Worm (Caenorhabditis elegans) whole organism, L4 larva: Measurements from ENCODE around the gene K07E3.2.
"Not testable (repeated sequence)": the region's sequence is repeated elsewhere in the genome, so short reads cannot be mapped to it uniquely, and the experiment has no call there.

ENCODE experiments used
- D1046.2 ChIP-seq: fragments of 200-800 bp; sonication (Bioruptor generic); IDR thresholded peaks from 2 replicates; pipeline ENCODE4 v1.3.6; 2022; ENCODE audit warnings: missing genetic modification characterization, missing compliant biosample characterization
- F26F4.8 ChIP-seq: fragments of 200-800 bp; sonication (Bioruptor generic); conservative IDR thresholded peaks from 2 replicates; pipeline ENCODE4 v1.3.6; 2022; ENCODE audit warnings: missing genetic modification characterization, missing compliant biosample characterization
- T20F7.1 ChIP-seq: fragments of 200-800 bp; sonication (Bioruptor generic); optimal IDR thresholded peaks from 2 replicates; lab custom pipeline; 2018; ENCODE audit warnings: mild to moderate bottlenecking, missing genetic modification characterization, missing compliant biosample characterization
- T26A8.4 ChIP-seq: fragments of 200-800 bp; sonication (Bioruptor generic); IDR thresholded peaks from 2 replicates; pipeline ENCODE4 v1.3.6; 2022; ENCODE audit warnings: missing genetic modification characterization, missing compliant biosample characterization
- Y48G9A.11 ChIP-seq: fragments of 200-800 bp; sonication (Bioruptor generic); IDR thresholded peaks from 2 replicates; pipeline ENCODE4 v1.3.6; 2022; ENCODE audit warnings: missing genetic modification reagents, missing genetic modification characterization, missing compliant biosample characterization
- Y5F2A.4 ChIP-seq: fragments of 200-800 bp; sonication (Bioruptor generic); optimal IDR thresholded peaks from 2 replicates; lab custom pipeline; 2018; ENCODE audit warnings: mild to moderate bottlenecking, missing genetic modification characterization, missing compliant biosample characterization
- arid-1 ChIP-seq: fragments of 200-800 bp; sonication (Bioruptor generic); conservative IDR thresholded peaks from 2 replicates; pipeline ENCODE4 v1.3.6; 2022; ENCODE audit warnings: missing genetic modification reagents, missing genetic modification characterization, missing compliant biosample characterization
- ctbp-1 ChIP-seq: fragments of 200-800 bp; sonication (Bioruptor generic); IDR thresholded peaks from 2 replicates; pipeline ENCODE4 v1.3.6; 2022; ENCODE audit warnings: missing genetic modification reagents, missing genetic modification characterization, missing compliant biosample characterization
- daf-16 ChIP-seq, 3 experiments: sonication (generic microtip); optimal IDR thresholded peaks; 2 replicates each; lab custom pipeline; 2016 to 2017; ENCODE audit warnings: missing genetic modification characterization in 3 of 3, missing genetic modification reagents in 3 of 3, mild to moderate bottlenecking in 2 of 3, missing compliant biosample characterization in 2 of 3, missing biosample characterization in 1 of 3, moderate library complexity in 1 of 3
- dmd-6 ChIP-seq: fragments of 200-800 bp; sonication (Bioruptor generic); IDR thresholded peaks from 2 replicates; pipeline ENCODE4 v1.3.6; 2022; ENCODE audit warnings: missing genetic modification reagents, missing genetic modification characterization, missing compliant biosample characterization
- dmd-8 ChIP-seq: fragments of 200-800 bp; sonication (Bioruptor generic); IDR thresholded peaks from 2 replicates; pipeline ENCODE4 v1.3.6; 2022; ENCODE audit warnings: missing genetic modification characterization, missing compliant biosample characterization
- duxl-1 ChIP-seq: sonication (generic microtip); optimal IDR thresholded peaks from 2 replicates; lab custom pipeline; 2016; ENCODE audit warnings: mild to moderate bottlenecking, missing genetic modification characterization, moderate library complexity, missing compliant biosample characterization; ENCODE audit not compliant: poor library complexity
- dve-1 ChIP-seq: sonication (generic microtip); optimal IDR thresholded peaks from 2 replicates; lab custom pipeline; 2017; ENCODE audit warnings: antibody characterized with exemption, mild to moderate bottlenecking, missing genetic modification characterization, missing compliant biosample characterization; ENCODE audit not compliant: insufficient read depth
- egl-43 ChIP-seq: fragments of 200-800 bp; sonication (Bioruptor generic); IDR thresholded peaks from 2 replicates; pipeline ENCODE4 v1.3.6; 2022; ENCODE audit warnings: missing genetic modification reagents, missing genetic modification characterization, missing compliant biosample characterization
- hif-1 ChIP-seq, 2 experiments: sonication (generic microtip); optimal IDR thresholded peaks; 2 replicates each; lab custom pipeline; 2016 to 2017; ENCODE audit warnings: missing compliant biosample characterization in 2 of 2, missing genetic modification characterization in 2 of 2, missing genetic modification reagents in 2 of 2, missing genotype in 2 of 2, mild to moderate bottlenecking in 1 of 2
- hlh-11 ChIP-seq: fragments of 200-800 bp; sonication (Bioruptor generic); optimal IDR thresholded peaks from 2 replicates; lab custom pipeline; 2018; ENCODE audit warnings: mild to moderate bottlenecking, missing genetic modification characterization, missing compliant biosample characterization
- hlh-30 ChIP-seq: sonication (generic microtip); optimal IDR thresholded peaks from 2 replicates; lab custom pipeline; 2017; ENCODE audit warnings: antibody characterized with exemption, mild to moderate bottlenecking, missing genetic modification characterization, missing compliant biosample characterization; ENCODE audit not compliant: insufficient read depth
- hmg-1.1 ChIP-seq: fragments of 200-800 bp; sonication (Bioruptor generic); IDR thresholded peaks from 2 replicates; pipeline ENCODE4 v1.3.6; 2022; ENCODE audit warnings: missing genetic modification reagents, missing genetic modification characterization, missing compliant biosample characterization
- lim-7 ChIP-seq: fragments of 200-800 bp; sonication (Bioruptor generic); IDR thresholded peaks from 2 replicates; pipeline ENCODE4 v1.3.6; 2022; ENCODE audit warnings: missing genetic modification characterization, missing compliant biosample characterization
- lin-13 ChIP-seq: fragments of 150-350 bp; optimal IDR thresholded peaks from 2 replicates; lab custom pipeline; 2014; ENCODE audit warnings: missing biosample characterization, missing genetic modification reagents, missing genetic modification characterization
- lin-38 ChIP-seq: fragments of 200-800 bp; sonication (Bioruptor generic); IDR thresholded peaks from 2 replicates; pipeline ENCODE4 v1.3.6; 2022; ENCODE audit warnings: missing genetic modification reagents, missing genetic modification characterization, missing compliant biosample characterization
- lsy-2 ChIP-seq, 2 experiments: fragments of 150-350 bp in 1 of 2; sonication (generic microtip) in 1 of 2; optimal IDR thresholded peaks; 2 replicates each; lab custom pipeline; 2014 to 2017; ENCODE audit warnings: missing biosample characterization in 2 of 2, missing genetic modification characterization in 2 of 2
- madf-5 ChIP-seq, 2 experiments: fragments of 200-800 bp; sonication (Bioruptor generic); IDR thresholded peaks; 2 replicates each; pipeline ENCODE4 v1.3.6; 2022; ENCODE audit warnings: missing compliant biosample characterization in 2 of 2, missing genetic modification characterization in 2 of 2
- madf-9 ChIP-seq: fragments of 200-800 bp; sonication (Bioruptor generic); conservative IDR thresholded peaks from 2 replicates; pipeline ENCODE4 v1.3.6; 2022; ENCODE audit warnings: missing genetic modification reagents, missing genetic modification characterization, missing compliant biosample characterization
- mep-1 ChIP-seq: fragments of 150-350 bp; sonication (generic microtip); optimal IDR thresholded peaks from 3 replicates; lab custom pipeline; 2014; ENCODE audit warnings: missing biosample characterization, missing genetic modification characterization
- mes-2 ChIP-seq: sonication (generic microtip); optimal IDR thresholded peaks from 2 replicates; lab custom pipeline; 2016; ENCODE audit warnings: missing genotype, mild to moderate bottlenecking, missing genetic modification characterization, missing compliant biosample characterization; ENCODE audit not compliant: poor library complexity, severe bottlenecking
- nhr-102 ChIP-seq: sonication (generic microtip); optimal IDR thresholded peaks from 2 replicates; lab custom pipeline; 2016; ENCODE audit warnings: mild to moderate bottlenecking, missing genetic modification characterization, moderate library complexity, missing compliant biosample characterization
- nhr-48 ChIP-seq: sonication (generic microtip); optimal IDR thresholded peaks from 2 replicates; lab custom pipeline; 2016; ENCODE audit warnings: mild to moderate bottlenecking, missing genetic modification characterization, missing compliant biosample characterization
- pha-4 ChIP-seq, 2 experiments: fragments of 150-350 bp in 1 of 2; fragments of 200-800 bp in 1 of 2; sonication (Bioruptor generic) in 1 of 2; IDR thresholded peaks in 1 of 2; optimal IDR thresholded peaks in 1 of 2; 2 replicates each; pipeline versions ENCODE4 v1.3.6 to Lab custom; 2014 to 2022; ENCODE audit warnings: missing genetic modification characterization in 2 of 2, missing genetic modification reagents in 2 of 2, missing biosample characterization in 1 of 2, missing compliant biosample characterization in 1 of 2
- php-3 ChIP-seq: fragments of 200-800 bp; sonication (Bioruptor generic); IDR thresholded peaks from 2 replicates; pipeline ENCODE4 v1.3.6; 2022; ENCODE audit warnings: missing genetic modification reagents, missing genetic modification characterization, missing compliant biosample characterization
- rbr-2 ChIP-seq: sonication (generic microtip); optimal IDR thresholded peaks from 2 replicates; lab custom pipeline; 2016; ENCODE audit warnings: missing genotype, missing genetic modification characterization, missing compliant biosample characterization
- snpc-1.2 ChIP-seq: fragments of 200-800 bp; sonication (Bioruptor generic); IDR thresholded peaks from 2 replicates; pipeline ENCODE4 v1.3.6; 2022; ENCODE audit warnings: missing genetic modification reagents, missing genetic modification characterization, missing compliant biosample characterization
- spr-1 ChIP-seq: sonication (generic microtip); optimal IDR thresholded peaks from 2 replicates; lab custom pipeline; 2016; ENCODE audit warnings: mild to moderate bottlenecking, missing genetic modification characterization, missing compliant biosample characterization
- spr-3 ChIP-seq: fragments of 200-800 bp; sonication (Bioruptor generic); optimal IDR thresholded peaks from 2 replicates; lab custom pipeline; 2018; ENCODE audit warnings: mild to moderate bottlenecking, missing genetic modification characterization, missing compliant biosample characterization
- tra-1 ChIP-seq: fragments of 200-800 bp; sonication (Bioruptor generic); IDR thresholded peaks from 2 replicates; pipeline ENCODE4 v1.3.6; 2022; ENCODE audit warnings: missing genetic modification reagents, missing genetic modification characterization, missing compliant biosample characterization
- vab-7 ChIP-seq: fragments of 200-800 bp; sonication (Bioruptor generic); IDR thresholded peaks from 2 replicates; pipeline ENCODE4 v1.3.6; 2022; ENCODE audit warnings: missing genetic modification reagents, missing genetic modification characterization, missing compliant biosample characterization
- zfp-3 ChIP-seq: fragments of 200-800 bp; sonication (Bioruptor generic); conservative IDR thresholded peaks from 2 replicates; pipeline ENCODE4 v1.3.6; 2022; ENCODE audit warnings: missing genetic modification reagents, missing genetic modification characterization, missing compliant biosample characterization
- zip-11 ChIP-seq: fragments of 200-800 bp; sonication (Bioruptor generic); IDR thresholded peaks from 2 replicates; pipeline ENCODE4 v1.3.6; 2022; ENCODE audit warnings: missing genetic modification characterization, missing compliant biosample characterization

Gene K07E3.2

DNA sequence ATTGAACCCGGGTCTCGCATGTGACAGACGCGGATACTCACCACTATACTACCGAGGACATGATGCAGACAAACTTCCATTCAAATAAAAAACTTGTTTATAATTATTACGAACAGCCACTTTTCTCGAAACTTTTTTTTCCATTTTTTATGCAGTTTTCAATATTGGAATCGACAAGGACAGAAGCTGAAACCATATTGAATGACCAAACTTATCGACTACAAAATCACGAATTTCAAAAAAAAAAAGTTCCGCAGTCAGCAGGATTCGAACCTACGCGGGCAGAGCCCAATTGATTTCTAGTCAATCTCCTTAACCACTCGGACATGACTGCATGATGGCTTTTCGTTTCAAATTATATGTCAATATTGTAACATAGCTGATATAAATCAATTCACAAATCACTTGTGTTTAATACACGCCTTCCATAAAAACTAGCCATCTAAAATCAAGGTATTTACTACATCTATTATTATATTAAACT, 48.5 kb downstream of the K07E3.2 start:
- TF ChIP-seq nhr-48 (tag; lab: Kevin White, UChicago) (peak; percentile 32), zip-11 (GFP tag; lab: Robert Waterston, UW) (0 out of 2 replicates have a peak, but pooled peaks have one; percentile 18), lim-7 (peak; percentile 63), madf-5 (GFP tag; IDR thresholded peaks at IDR 0.05; lab: Robert Waterston, UW) (0 out of 4 replicates have a peak, but pooled peaks of 1 of the 2 experiments have one; percentile 47), pha-4 (GFP tag; IDR thresholded peaks at IDR 0.05; lab: Robert Waterston, UW) (peak; percentile 71; the same call in 1 of the 2 replicates), egl-43 (GFP tag; lab: Robert Waterston, UW) (peak; percentile 80; the same call in 1 of the 2 replicates), hlh-30 (tag; lab: Kevin White, UChicago) (peak; percentile 52), Y48G9A.11 (GFP tag; lab: Robert Waterston, UW) (peak; percentile 72; the same call in 1 of the 2 replicates), dmd-6 (GFP tag; lab: Robert Waterston, UW) (peak; percentile 32; the same call in 1 of the 2 replicates), D1046.2 (GFP tag; lab: Robert Waterston, UW) (0 out of 2 replicates have a peak, but pooled peaks have one; percentile 23), arid-1 (peak; percentile 58; the same call in 1 of the 2 replicates), vab-7 (GFP tag; lab: Robert Waterston, UW) (0 out of 2 replicates have a peak, but pooled peaks have one; percentile 45), T20F7.1 (GFP tag; lab: Kevin White, UChicago) (peak; percentile 34), F26F4.8 (peak; percentile 58; the same call in 1 of the 2 replicates), lin-38 (GFP tag; lab: Robert Waterston, UW) (peak; percentile 63), dmd-8 (GFP tag; lab: Robert Waterston, UW) (peak; percentile 85), php-3 (GFP tag; lab: Robert Waterston, UW) (peak; percentile 45; the same call in 1 of the 2 replicates), zfp-3 (0 out of 2 replicates have a peak, but pooled peaks have one; percentile 42), T26A8.4 (GFP tag; lab: Robert Waterston, UW) (peak; percentile 46; the same call in 1 of the 2 replicates), snpc-1.2 (GFP tag; lab: Robert Waterston, UW) (peak; percentile 78; the same call in 1 of the 2 replicates), nhr-102 (tag; lab: Kevin White, UChicago) (peak; percentile 32), ctbp-1 (GFP tag; lab: Robert Waterston, UW) (0 out of 2 replicates have a peak, but pooled peaks have one; percentile 51)
- not testable (repeated sequence) for TF ChIP-seq pha-4 (tag; optimal IDR thresholded peaks at IDR 0.05; lab: Kevin White, UChicago)

DNA sequence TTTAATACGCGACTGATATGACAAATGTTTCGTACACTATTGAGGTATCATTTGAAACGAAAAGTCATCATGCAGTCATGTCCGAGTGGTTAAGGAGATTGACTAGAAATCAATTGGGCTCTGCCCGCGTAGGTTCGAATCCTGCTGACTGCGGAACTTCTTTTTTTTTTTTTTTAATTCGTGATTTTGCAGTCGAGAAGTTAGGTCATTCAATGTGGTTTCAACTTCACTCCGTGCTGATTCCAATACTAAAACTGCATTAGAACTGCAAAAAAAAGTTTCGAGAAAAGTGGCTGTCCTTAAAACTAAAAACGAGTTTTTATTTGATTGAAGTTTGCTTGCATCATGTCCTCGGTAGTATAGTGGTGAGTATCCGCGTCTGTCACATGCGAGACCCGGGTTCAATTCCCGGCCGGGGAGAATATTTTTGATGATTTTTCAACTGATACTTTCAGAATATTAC, 50.3 kb downstream of the K07E3.2 start:
- TF ChIP-seq hlh-30 (tag; lab: Kevin White, UChicago), result peak; percentile 86
- peak; percentile 8 for TF ChIP-seq nhr-102 (tag; lab: Kevin White, UChicago)
- TF ChIP-seq daf-16 (GFP tag; optimal IDR thresholded peaks at IDR 0.05; lab: Kevin White, UChicago), result peak in 1 of 2 experiments; percentile 69
- peak; percentile 39 for TF ChIP-seq daf-16 (tag; optimal IDR thresholded peaks at IDR 0.05; lab: Kevin White, UChicago)
- peak; percentile 24 for TF ChIP-seq T20F7.1 (GFP tag; lab: Kevin White, UChicago)
- peak; percentile 34 for TF ChIP-seq duxl-1 (tag; lab: Kevin White, UChicago)
- TF ChIP-seq dmd-8 (GFP tag; lab: Robert Waterston, UW), result 0 out of 2 replicates have a peak, but pooled peaks have one; percentile 18
- peak; percentile 72; the same call in 1 of the 2 replicates for TF ChIP-seq T26A8.4 (GFP tag; lab: Robert Waterston, UW)
- TF ChIP-seq lsy-2 (tag; optimal IDR thresholded peaks at IDR 0.05; lab: Kevin White, UChicago), result peak in 1 of 2 experiments; percentile 11
- TF ChIP-seq dmd-6 (GFP tag; lab: Robert Waterston, UW), result peak; percentile 30
- TF ChIP-seq ctbp-1 (GFP tag; lab: Robert Waterston, UW), result peak; percentile 45; the same call in 1 of the 2 replicates
- TF ChIP-seq mep-1 (tag; lab: Kevin White, UChicago), result peak; percentile 46
- peak; percentile 62 for TF ChIP-seq Y48G9A.11 (GFP tag; lab: Robert Waterston, UW)
- 0 out of 2 replicates have a peak, but pooled peaks have one; percentile 4 for TF ChIP-seq D1046.2 (GFP tag; lab: Robert Waterston, UW)
- peak; percentile 55 for TF ChIP-seq mes-2 (tag; lab: Kevin White, UChicago)
- peak; percentile 61 for TF ChIP-seq nhr-48 (tag; lab: Kevin White, UChicago)
- TF ChIP-seq rbr-2, result peak; percentile 10
- TF ChIP-seq hlh-11, result peak; percentile 3
- TF ChIP-seq madf-9 (GFP tag; lab: Robert Waterston, UW), result peak; percentile 33; the same call in 1 of the 2 replicates
- peak; percentile 2 for TF ChIP-seq lin-13 (GFP tag; lab: Kevin White, UChicago)
- TF ChIP-seq Y5F2A.4 (GFP tag; lab: Kevin White, UChicago), result peak; percentile 63
- 0 out of 2 replicates have a peak, but pooled peaks have one; percentile 29 for TF ChIP-seq tra-1
- TF ChIP-seq lim-7, result peak; percentile 56
- peak; percentile 32 for TF ChIP-seq spr-3 (GFP tag; lab: Kevin White, UChicago)
- TF ChIP-seq hmg-1.1 (GFP tag; lab: Robert Waterston, UW), result peak; percentile 44; the same call in 1 of the 2 replicates
- TF ChIP-seq lin-38 (GFP tag; lab: Robert Waterston, UW), result peak; percentile 53
- TF ChIP-seq snpc-1.2 (GFP tag; lab: Robert Waterston, UW), result peak; percentile 67; the same call in 1 of the 2 replicates
- TF ChIP-seq vab-7 (GFP tag; lab: Robert Waterston, UW), result peak; percentile 24; the same call in 1 of the 2 replicates
- TF ChIP-seq pha-4 (GFP tag; IDR thresholded peaks at IDR 0.05; lab: Robert Waterston, UW), result peak; percentile 53; the same call in 1 of the 2 replicates
- TF ChIP-seq pha-4 (tag; optimal IDR thresholded peaks at IDR 0.05; lab: Kevin White, UChicago), result not testable (repeated sequence)
- 0 out of 2 replicates have a peak, but pooled peaks have one; percentile 48 for TF ChIP-seq F26F4.8
- peak; percentile 39 for TF ChIP-seq dve-1 (tag; lab: Kevin White, UChicago)
- TF ChIP-seq spr-1 (tag; lab: Kevin White, UChicago), result peak; percentile 43
- peak; percentile 82; the same call in 1 of the 2 replicates for TF ChIP-seq egl-43 (GFP tag; lab: Robert Waterston, UW)
- TF ChIP-seq hif-1 (tag; optimal IDR thresholded peaks at IDR 0.05; lab: Kevin White, UChicago), result peak; percentile 14
